Fruit fly (Drosophila melanogaster) whole organism, embryonic: ENCODE data around the gene sima.

Experiments
- Blimp-1 ChIP-seq: fragments of 200-800 bp; sonication (Bioruptor generic); optimal IDR thresholded peaks from 3 replicates; lab custom pipeline; 2018; ENCODE audit warnings: missing biosample characterization, missing genetic modification characterization, mild to moderate bottlenecking, moderate library complexity, missing genetic modification reagents
- CG2199 ChIP-seq: fragments of 200-800 bp; sonication (Bioruptor generic); IDR thresholded peaks from 3 replicates; pipeline ENCODE4 v1.3.6; 2022; ENCODE audit warnings: missing biosample characterization, missing genetic modification characterization
- CG2202 ChIP-seq: fragments of 200-800 bp; sonication (Bioruptor generic); optimal IDR thresholded peaks from 2 replicates; lab custom pipeline; 2018; ENCODE audit warnings: missing biosample characterization, mild to moderate bottlenecking, missing genetic modification characterization
- CG2678 ChIP-seq: fragments of 200-800 bp; sonication (Bioruptor generic); optimal IDR thresholded peaks from 3 replicates; lab custom pipeline; 2019; ENCODE audit warnings: missing biosample characterization, mild to moderate bottlenecking, missing genetic modification characterization, moderate library complexity
- CG4820 ChIP-seq: fragments of 200-800 bp; sonication (Bioruptor generic); optimal IDR thresholded peaks from 3 replicates; lab custom pipeline; 2016; ENCODE audit warnings: missing biosample characterization, missing genetic modification characterization
- CG5245 ChIP-seq: fragments of 200-800 bp; sonication (Bioruptor generic); optimal IDR thresholded peaks from 3 replicates; lab custom pipeline; 2016; ENCODE audit warnings: missing biosample characterization, missing genetic modification characterization
- CG6683 ChIP-seq: fragments of 200-800 bp; sonication (Bioruptor generic); optimal IDR thresholded peaks from 2 replicates; lab custom pipeline; 2017; ENCODE audit warnings: missing biosample characterization, mild to moderate bottlenecking, missing genetic modification characterization, missing genetic modification reagents
- CG7839 ChIP-seq: fragments of 200-800 bp; sonication (Bioruptor generic); optimal IDR thresholded peaks from 3 replicates; lab custom pipeline; 2018; ENCODE audit warnings: missing biosample characterization, mild to moderate bottlenecking, missing genetic modification characterization, moderate library complexity
- CG7928 ChIP-seq: fragments of 200-800 bp; sonication (Bioruptor generic); optimal IDR thresholded peaks from 2 replicates; lab custom pipeline; 2017; ENCODE audit warnings: missing biosample characterization, mild to moderate bottlenecking, missing genetic modification characterization
- Chrac-16 ChIP-seq: fragments of 200-800 bp; sonication (Bioruptor generic); optimal IDR thresholded peaks from 3 replicates; lab custom pipeline; 2016; ENCODE audit warnings: missing biosample characterization, missing genetic modification characterization
- Dad ChIP-seq: fragments of 200-800 bp; sonication (Bioruptor generic); optimal IDR thresholded peaks from 3 replicates; lab custom pipeline; 2016; ENCODE audit warnings: missing biosample characterization, missing genetic modification characterization
- Dek ChIP-seq: fragments of 200-800 bp; sonication (Bioruptor generic); optimal IDR thresholded peaks from 3 replicates; lab custom pipeline; 2019; ENCODE audit warnings: missing biosample characterization, mild to moderate bottlenecking, missing genetic modification characterization, moderate library complexity
- Dp ChIP-seq: fragments of 200-800 bp; sonication (Bioruptor generic); optimal IDR thresholded peaks from 2 replicates; lab custom pipeline; 2018; ENCODE audit warnings: missing biosample characterization, mild to moderate bottlenecking, missing genetic modification characterization, moderate library complexity
- ERR ChIP-seq: fragments of 200-800 bp; sonication (Bioruptor generic); optimal IDR thresholded peaks from 2 replicates; lab custom pipeline; 2016; ENCODE audit warnings: missing biosample characterization, missing genetic modification characterization
- Hr3 ChIP-seq: fragments of 200-800 bp; sonication (Bioruptor generic); optimal IDR thresholded peaks from 3 replicates; lab custom pipeline; 2016; ENCODE audit warnings: missing biosample characterization, missing genetic modification characterization
- MBD-R2 ChIP-seq: fragments of 200-800 bp; sonication (Bioruptor generic); IDR thresholded peaks from 2 replicates; pipeline ENCODE4 v1.3.6; 2022; ENCODE audit warnings: missing biosample characterization, missing genetic modification characterization
- NK7.1 ChIP-seq: fragments of 200-800 bp; sonication (Bioruptor generic); optimal IDR thresholded peaks from 3 replicates; lab custom pipeline; 2016; ENCODE audit warnings: missing biosample characterization, missing genetic modification characterization
- Opbp ChIP-seq: fragments of 200-800 bp; sonication (Bioruptor generic); IDR thresholded peaks from 3 replicates; pipeline ENCODE4 v1.3.6; 2022; ENCODE audit warnings: missing biosample characterization, missing genetic modification characterization; ENCODE audit not compliant: partially characterized antibody
- Rx ChIP-seq: fragments of 200-800 bp; sonication (Bioruptor generic); IDR thresholded peaks from 2 replicates; pipeline ENCODE4 v1.3.6; 2022; ENCODE audit warnings: missing biosample characterization, missing genetic modification characterization
- Sry-δ ChIP-seq: fragments of 200-800 bp; sonication (Bioruptor generic); optimal IDR thresholded peaks from 2 replicates; lab custom pipeline; 2016; ENCODE audit warnings: missing biosample characterization, missing genetic modification characterization
- ash1 ChIP-seq: fragments of 200-800 bp; sonication (Bioruptor generic); optimal IDR thresholded peaks from 2 replicates; lab custom pipeline; 2018; ENCODE audit warnings: missing biosample characterization, mild to moderate bottlenecking, missing genetic modification characterization
- bbx ChIP-seq: fragments of 200-800 bp; sonication (Bioruptor generic); IDR thresholded peaks from 2 replicates; pipeline ENCODE4 v1.3.6; 2022; ENCODE audit warnings: missing biosample characterization, missing genetic modification characterization; ENCODE audit not compliant: partially characterized antibody
- btn ChIP-seq: fragments of 200-800 bp; sonication (Bioruptor generic); optimal IDR thresholded peaks from 2 replicates; lab custom pipeline; 2016; ENCODE audit warnings: missing biosample characterization, missing genetic modification characterization
- cg ChIP-seq: fragments of 200-800 bp; sonication (Bioruptor generic); optimal IDR thresholded peaks from 3 replicates; lab custom pipeline; 2019; ENCODE audit warnings: missing biosample characterization, mild to moderate bottlenecking, missing genetic modification characterization, moderate library complexity
- fd64A ChIP-seq: fragments of 200-800 bp; sonication (Bioruptor generic); optimal IDR thresholded peaks from 3 replicates; lab custom pipeline; 2018; ENCODE audit warnings: missing biosample characterization, mild to moderate bottlenecking, missing genetic modification characterization
- lmd ChIP-seq: fragments of 200-800 bp; sonication (Bioruptor generic); IDR thresholded peaks from 2 replicates; pipeline ENCODE4 v1.3.6; 2022; ENCODE audit warnings: missing biosample characterization, missing genetic modification characterization
- luna ChIP-seq: fragments of 200-800 bp; sonication (Bioruptor generic); optimal IDR thresholded peaks from 2 replicates; lab custom pipeline; 2016; ENCODE audit warnings: missing biosample characterization, missing genetic modification characterization
- nau ChIP-seq: fragments of 200-800 bp; sonication (Bioruptor generic); optimal IDR thresholded peaks from 3 replicates; lab custom pipeline; 2017; ENCODE audit warnings: missing biosample characterization, mild to moderate bottlenecking, missing genetic modification characterization, missing genetic modification reagents
- nerfin-2 ChIP-seq: fragments of 200-800 bp; sonication (Bioruptor generic); IDR thresholded peaks from 2 replicates; pipeline ENCODE4 v1.3.6; 2022; ENCODE audit warnings: missing biosample characterization, missing genetic modification characterization; ENCODE audit not compliant: partially characterized antibody
- org-1 ChIP-seq: fragments of 200-800 bp; sonication (Bioruptor generic); optimal IDR thresholded peaks from 2 replicates; lab custom pipeline; 2017; ENCODE audit warnings: missing biosample characterization, missing genetic modification characterization
- pan ChIP-seq, 4 experiments: fragments of >200 bp in 3 of 4; fragments of 200-800 bp in 1 of 4; sonication (Bioruptor generic) in 1 of 4; optimal IDR thresholded peaks in 3 of 4; IDR thresholded peaks in 1 of 4; 2 replicates each; pipeline versions ENCODE4 v1.3.6 to Lab custom; 2017 to 2022; ENCODE audit warnings: missing biosample characterization in 2 of 4, missing genetic modification characterization in 2 of 4, mixed read lengths in 1 of 4
- prd ChIP-seq, 3 experiments: fragments of >200 bp in 2 of 3; fragments of 200-800 bp in 1 of 3; sonication (Bioruptor generic) in 1 of 3; optimal IDR thresholded peaks in 2 of 3; IDR thresholded peaks in 1 of 3; 2 replicates in 2 of 3; 3 replicates in 1 of 3; pipeline versions ENCODE4 v1.3.6 to Lab custom; 2017 to 2022; ENCODE audit warnings: missing biosample characterization in 1 of 3, missing genetic modification characterization in 1 of 3
- pros ChIP-seq: fragments of 200-800 bp; sonication (Bioruptor generic); optimal IDR thresholded peaks from 3 replicates; lab custom pipeline; 2019; ENCODE audit warnings: missing biosample characterization, mild to moderate bottlenecking, missing genetic modification characterization, moderate library complexity
- rib ChIP-seq: fragments of 200-800 bp; sonication (Bioruptor generic); IDR thresholded peaks from 2 replicates; pipeline ENCODE4 v1.3.6; 2022; ENCODE audit warnings: missing biosample characterization, missing genetic modification characterization
- scrt ChIP-seq: fragments of 200-800 bp; sonication (Bioruptor generic); optimal IDR thresholded peaks from 2 replicates; lab custom pipeline; 2018; ENCODE audit warnings: missing biosample characterization, mild to moderate bottlenecking, missing genetic modification characterization, moderate library complexity
- sens ChIP-seq: fragments of 200-800 bp; sonication (Bioruptor generic); peaks from one replicate; lab custom pipeline; 2016; ENCODE audit warnings: missing biosample characterization, missing genetic modification characterization
- sna ChIP-seq: fragments of 200-800 bp; sonication (Bioruptor generic); IDR thresholded peaks from 2 replicates; pipeline ENCODE4 v1.3.6; 2022; ENCODE audit warnings: missing biosample characterization, missing genetic modification characterization; ENCODE audit not compliant: partially characterized antibody
- tgo ChIP-seq: fragments of 200-800 bp; sonication (Bioruptor generic); IDR thresholded peaks from 3 replicates; pipeline ENCODE4 v1.3.6; 2022; ENCODE audit warnings: missing biosample characterization, missing genetic modification characterization
- tx ChIP-seq: fragments of 200-800 bp; sonication (Bioruptor generic); optimal IDR thresholded peaks from 2 replicates; lab custom pipeline; 2016; ENCODE audit warnings: missing biosample characterization, missing genetic modification characterization
- wdn ChIP-seq: fragments of 200-800 bp; sonication (Bioruptor generic); IDR thresholded peaks from 2 replicates; pipeline ENCODE4 v1.3.6; 2022; ENCODE audit warnings: missing biosample characterization, missing genetic modification characterization

The sima gene

dm6 chr3R:30164162-30164561, 106.1 kb downstream of the sima start (continued):
- TF ChIP-seq sens (GFP tag; lab: Kevin White, UChicago) (peak; percentile 81), CG5245 (GFP tag; lab: Kevin White, UChicago) (no peak), nau (no peak), Rx (peak; percentile 36; the same call in 1 of the 2 replicates), MBD-R2 (GFP tag; lab: Robert Waterston, UW) (no peak), Dad (GFP tag; lab: Kevin White, UChicago) (no peak), CG6683 (no peak), wdn (GFP tag; lab: Robert Waterston, UW) (no peak), fd64A (GFP tag; lab: Kevin White, UChicago) (no peak), CG2678 (peak; percentile 20), Opbp (GFP tag; lab: Robert Waterston, UW) (no peak), tx (no peak), CG4820 (GFP tag; lab: Kevin White, UChicago) (peak; percentile 5), ash1 (GFP tag; lab: Kevin White, UChicago) (no peak), nerfin-2 (GFP tag; lab: Robert Waterston, UW) (no peak), prd (optimal IDR thresholded peaks at IDR 0.05; lab: Kevin White, UChicago) (no peak), prd (GFP tag; IDR thresholded peaks at IDR 0.05; lab: Robert Waterston, UW) (peak; percentile 72; the same call in 2 of the 3 replicates), tgo (GFP tag; lab: Robert Waterston, UW) (0 out of 3 replicates have a peak, but pooled peaks have one; percentile 26), CG7839 (tag; lab: Kevin White, UChicago) (peak; percentile 30), CG7928 (GFP tag; lab: Kevin White, UChicago) (no peak), org-1 (GFP tag; lab: Kevin White, UChicago) (peak; percentile 19), CG2202 (no peak), pros (GFP tag; lab: Kevin White, UChicago) (no peak), CG2199 (GFP tag; lab: Robert Waterston, UW) (no peak), sna (GFP tag; lab: Robert Waterston, UW) (no peak), luna (no peak), btn (GFP tag; lab: Kevin White, UChicago) (peak; percentile 27), Dp (GFP tag; lab: Kevin White, UChicago) (no peak), cg (no peak), ERR (no peak), pan (optimal IDR thresholded peaks at IDR 0.05; lab: Kevin White, UChicago) (no peak), pan (GFP tag; optimal IDR thresholded peaks at IDR 0.05 in 1 of 2, IDR thresholded peaks at IDR 0.05 in 1 of 2) (peak in 1 of 2 experiments; percentile 62), rib (GFP tag; lab: Robert Waterston, UW) (no peak), Sry-δ (GFP tag; lab: Kevin White, UChicago) (no peak), bbx (no peak), Dek (tag; lab: Kevin White, UChicago) (no peak), lmd (GFP tag; lab: Robert Waterston, UW) (peak; percentile 41; the same call in 1 of the 2 replicates), Blimp-1 (peak; percentile 69), Hr3 (GFP tag; lab: Kevin White, UChicago) (no peak), scrt (GFP tag; lab: Kevin White, UChicago) (no peak), Chrac-16 (GFP tag; lab: Kevin White, UChicago) (no peak), NK7.1 (GFP tag; lab: Kevin White, UChicago) (no peak)
